Fruit fly (Drosophila melanogaster): ENCODE measurements around the gene Cph.
A peak's percentile ranks its signal among the peaks of the same experiment; 100 is the strongest.

- TF ChIP-seq CG8301 (tag; optimal IDR thresholded peaks at IDR 0.05) = no peak
- no peak; the same call in 1 of the 2 replicates for TF ChIP-seq Ets98B (GFP tag; IDR thresholded peaks at IDR 0.05)
- TF ChIP-seq Pif1A (GFP tag; optimal IDR thresholded peaks at IDR 0.05) = peak; percentile 30
- peak; percentile 74; the same call in 2 of the 3 replicates for TF ChIP-seq CG4496 (GFP tag; IDR thresholded peaks at IDR 0.05)
- TF ChIP-seq CG32121 (GFP tag; IDR thresholded peaks at IDR 0.05) = no peak
- TF ChIP-seq Pif1B (GFP tag; optimal IDR thresholded peaks at IDR 0.05) = peak; percentile 23
- TF ChIP-seq rn (GFP tag; IDR thresholded peaks at IDR 0.05) = no peak
- TF ChIP-seq D1 (tag; optimal IDR thresholded peaks at IDR 0.05) = no peak
- TF ChIP-seq CG34367 (tag; optimal IDR thresholded peaks at IDR 0.05) = no peak
Measured at dm6 chrX:7194778-7195177, 57.3 kb downstream of the Cph start.

Measured in whole organism, pupa.